Worm (Caenorhabditis elegans): Measurements from ENCODE around the gene tag-153.

The tag-153 gene

DNA sequence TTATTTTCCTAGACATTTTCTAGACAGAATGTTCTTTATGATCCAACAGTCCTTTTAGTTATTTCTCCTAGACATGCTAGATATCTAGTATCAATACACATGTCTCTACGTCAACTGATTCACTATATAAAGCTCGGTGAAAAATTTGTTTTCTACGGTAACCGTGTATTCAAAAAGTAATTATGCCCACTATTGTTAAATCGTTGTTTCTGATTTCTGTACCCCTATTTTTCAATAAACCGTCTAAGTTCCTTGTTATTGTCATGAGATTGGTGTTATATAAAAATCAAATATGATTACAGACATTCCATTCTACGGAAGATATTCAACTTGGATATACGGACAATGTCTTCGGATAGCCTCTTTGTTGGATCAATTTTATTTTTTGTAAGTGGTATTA is 30.1 kb downstream of the tag-153 start, which contains the start of gene srx-46:
Gene srx-46, plus strand, starts transcription at position 301 of the 400 bp plus-strand sequence.
- TF ChIP-seq zag-1 (tag; optimal IDR thresholded peaks at IDR 0.05) = no peak
- TF ChIP-seq unc-39 (tag; optimal IDR thresholded peaks at IDR 0.05) = no peak
- TF ChIP-seq R02D3.7 (tag; optimal IDR thresholded peaks at IDR 0.05) = no peak
- no peak for TF ChIP-seq gmeb-1 (tag; optimal IDR thresholded peaks at IDR 0.05)
- no peak for TF ChIP-seq elt-3 (tag; optimal IDR thresholded peaks at IDR 0.05)
- TF ChIP-seq fos-1 (tag; optimal IDR thresholded peaks at IDR 0.05) = no peak
- TF ChIP-seq unc-62 (GFP tag; optimal IDR thresholded peaks at IDR 0.05) = no peak
- no peak for TF ChIP-seq ztf-1 (GFP tag; conservative IDR thresholded peaks at IDR 0.05)
- TF ChIP-seq ceh-16 (tag; optimal IDR thresholded peaks at IDR 0.05) = no peak
- TF ChIP-seq ceh-82 (tag; optimal IDR thresholded peaks at IDR 0.05) = no peak
- no peak for TF ChIP-seq peb-1 (tag; optimal IDR thresholded peaks at IDR 0.05)
- no peak for TF ChIP-seq sem-4 (tag; optimal IDR thresholded peaks at IDR 0.05)
- no peak for TF ChIP-seq dmd-4 (tag; optimal IDR thresholded peaks at IDR 0.05)
- TF ChIP-seq mdl-1 (tag; optimal IDR thresholded peaks at IDR 0.05) = no peak
- TF ChIP-seq ama-1 (optimal IDR thresholded peaks at IDR 0.05) = no peak
- TF ChIP-seq C34F6.9 (tag; optimal IDR thresholded peaks at IDR 0.05) = no peak
- TF ChIP-seq nhr-237 (tag; optimal IDR thresholded peaks at IDR 0.05) = no peak
- no peak for TF ChIP-seq snpc-4 (tag; optimal IDR thresholded peaks at IDR 0.05)
- TF ChIP-seq sma-9 (GFP tag; optimal IDR thresholded peaks at IDR 0.05) = no peak
- no peak for TF ChIP-seq sma-9 (tag; optimal IDR thresholded peaks at IDR 0.05)

ce11 chrV:9355371-9355770 is 32.5 kb downstream of the tag-153 start, which contains the start of gene ttr-40:
TSS of gene ttr-40 (minus strand) at chrV:9355471.
- TF ChIP-seq sma-9 (GFP tag; optimal IDR thresholded peaks at IDR 0.05) (no peak), sma-9 (tag; optimal IDR thresholded peaks at IDR 0.05) (no peak), unc-55 (GFP tag; optimal IDR thresholded peaks at IDR 0.05) (no peak), C34F6.9 (tag; optimal IDR thresholded peaks at IDR 0.05) (no peak)

DNA sequence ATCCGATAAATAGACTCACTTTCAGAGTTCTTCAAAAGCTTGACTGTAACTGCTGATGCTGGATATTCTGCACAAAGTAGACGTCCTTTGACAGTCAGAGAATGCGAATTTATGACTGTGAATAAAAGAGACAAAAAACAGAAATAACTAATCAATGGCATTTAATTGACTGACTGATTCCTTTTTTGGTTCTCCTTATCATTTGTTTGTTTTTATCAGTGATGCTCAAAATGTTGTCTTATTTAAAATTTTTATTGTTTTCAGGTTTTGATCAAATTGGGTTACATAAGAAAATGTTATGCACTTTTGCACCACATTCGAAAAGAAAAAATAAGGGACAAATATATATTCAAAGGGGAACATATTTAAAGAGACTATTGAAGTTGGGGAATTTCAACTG is 33.5 kb downstream of the tag-153 start, which contains the start of gene ttr-49:
Gene ttr-49, minus strand, starts transcription at position 171 of the 400 bp plus-strand sequence.
- no peak for TF ChIP-seq skn-1 (tag; optimal IDR thresholded peaks at IDR 0.05)
- TF ChIP-seq fos-1 (tag; optimal IDR thresholded peaks at IDR 0.05) = peak; percentile 59

- no peak for TF ChIP-seq gmeb-1 (tag; optimal IDR thresholded peaks at IDR 0.05)
- TF ChIP-seq R02D3.7 (tag; optimal IDR thresholded peaks at IDR 0.05) = no peak
- no peak for TF ChIP-seq nhr-21 (tag; optimal IDR thresholded peaks at IDR 0.05)
These were observed 36.8 kb downstream of the tag-153 start, which contains the start of gene gpa-3 for ce11 chrV:9359674-9360073. TSS of gene gpa-3 (minus strand) at chrV:9359774.

DNA sequence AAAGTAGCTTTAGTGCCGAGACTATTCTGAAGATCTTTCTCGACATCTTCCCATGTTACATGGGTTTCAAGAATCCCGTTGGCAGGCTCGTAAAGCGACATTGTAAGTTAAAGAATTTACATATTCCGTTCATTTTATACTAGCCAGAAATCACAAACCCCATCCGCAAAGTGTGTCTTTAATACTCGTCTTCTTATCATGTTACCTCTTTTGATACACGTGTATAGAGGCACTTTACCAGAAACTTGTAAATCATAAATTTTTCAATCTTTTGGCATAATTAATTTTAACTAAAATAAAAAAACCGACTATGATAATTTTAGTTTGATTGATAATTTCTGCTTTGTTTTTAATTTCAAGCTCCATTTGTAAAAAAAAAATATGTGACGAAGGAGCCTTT is 48.1 kb downstream of the tag-153 start, which contains the start of gene E02C12.6:
Gene E02C12.6, minus strand, starts transcription at position 101 of the 400 bp plus-strand sequence.
- TF ChIP-seq unc-39 (tag; optimal IDR thresholded peaks at IDR 0.05) (no peak), unc-55 (GFP tag; optimal IDR thresholded peaks at IDR 0.05) (no peak), ama-1 (optimal IDR thresholded peaks at IDR 0.05) (no peak), egl-27 (tag; optimal IDR thresholded peaks at IDR 0.05) (no peak), nhr-23 (tag; optimal IDR thresholded peaks at IDR 0.05) (no peak), zag-1 (tag; optimal IDR thresholded peaks at IDR 0.05) (no peak), mbf-1 (tag; optimal IDR thresholded peaks at IDR 0.05) (no peak), sma-9 (GFP tag; optimal IDR thresholded peaks at IDR 0.05) (no peak), sma-9 (tag; optimal IDR thresholded peaks at IDR 0.05) (no peak), unc-62 (GFP tag; optimal IDR thresholded peaks at IDR 0.05) (no peak), blmp-1 (tag; optimal IDR thresholded peaks at IDR 0.05; ENCODE audit: insufficient read depth) (no peak), skn-1 (tag; optimal IDR thresholded peaks at IDR 0.05) (no peak), nhr-237 (tag; optimal IDR thresholded peaks at IDR 0.05) (no peak)

DNA sequence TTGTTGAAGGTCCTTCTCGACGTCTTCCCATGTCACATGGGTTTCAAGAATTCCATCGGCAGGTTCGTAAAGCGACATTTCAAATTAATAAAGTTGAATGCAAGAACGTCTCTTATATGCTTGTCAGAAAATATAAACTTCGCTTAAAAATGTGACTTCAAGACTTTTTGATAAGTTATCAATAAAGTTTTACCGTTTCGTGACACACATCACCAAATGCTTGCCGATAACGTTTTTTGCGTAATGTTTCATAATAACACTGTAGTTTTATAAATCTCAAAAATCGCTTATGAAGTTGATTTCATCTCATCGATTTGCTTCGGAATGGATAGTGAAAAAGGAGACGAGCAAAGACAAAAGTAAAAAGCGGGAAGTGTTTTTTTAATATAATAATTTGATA is 50.6 kb downstream of the tag-153 start, which contains the start of gene E02C12.8:
Gene E02C12.8, minus strand, starts transcription at position 141 of the 400 bp plus-strand sequence.
- TF ChIP-seq ceh-16 (tag; optimal IDR thresholded peaks at IDR 0.05) = no peak
- peak; percentile 16 for TF ChIP-seq sma-9 (GFP tag; optimal IDR thresholded peaks at IDR 0.05)
- TF ChIP-seq sma-9 (tag; optimal IDR thresholded peaks at IDR 0.05) = no peak
- TF ChIP-seq crh-2 (tag; optimal IDR thresholded peaks at IDR 0.05) = peak; percentile 24
- peak; percentile 24 for TF ChIP-seq nhr-129 (tag; optimal IDR thresholded peaks at IDR 0.05)
- peak; percentile 93 for TF ChIP-seq fos-1 (tag; optimal IDR thresholded peaks at IDR 0.05)
- no peak for TF ChIP-seq unc-39 (tag; optimal IDR thresholded peaks at IDR 0.05)

DNA sequence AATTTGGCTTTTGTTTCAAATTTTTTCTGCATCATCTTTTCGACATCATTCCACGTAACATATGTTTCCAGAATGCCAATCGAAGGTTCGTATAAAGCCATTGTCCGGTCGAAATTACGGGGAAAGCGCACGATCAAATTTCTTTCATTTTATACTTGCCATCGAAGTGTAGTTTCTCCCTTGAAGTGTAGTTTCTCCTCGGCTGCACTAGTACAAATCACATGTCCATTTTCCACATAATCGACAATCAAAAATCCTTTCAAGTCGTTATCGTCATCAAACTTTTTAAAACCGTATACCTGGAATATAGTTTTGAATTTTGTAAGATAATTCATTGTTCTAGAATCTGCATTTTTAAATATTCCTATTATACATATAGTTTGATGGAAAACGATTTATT is 52.5 kb downstream of the tag-153 start, which contains the start of gene E02C12.9:
Gene E02C12.9, minus strand, starts transcription at position 101 of the 400 bp plus-strand sequence.
- TF ChIP-seq F13H6.1 (tag; optimal IDR thresholded peaks at IDR 0.05) = no peak
- no peak for TF ChIP-seq nhr-237 (tag; optimal IDR thresholded peaks at IDR 0.05)
- TF ChIP-seq peb-1 (tag; optimal IDR thresholded peaks at IDR 0.05) = no peak
- no peak for TF ChIP-seq nhr-21 (tag; optimal IDR thresholded peaks at IDR 0.05)
- no peak for TF ChIP-seq ZK546.5 (tag; optimal IDR thresholded peaks at IDR 0.05)
- no peak for TF ChIP-seq lsy-2 (tag; optimal IDR thresholded peaks at IDR 0.05)
- TF ChIP-seq ztf-1 (GFP tag; conservative IDR thresholded peaks at IDR 0.05) = no peak
- no peak for TF ChIP-seq zag-1 (tag; optimal IDR thresholded peaks at IDR 0.05)
- TF ChIP-seq crh-2 (tag; optimal IDR thresholded peaks at IDR 0.05) = no peak
- TF ChIP-seq unc-39 (tag; optimal IDR thresholded peaks at IDR 0.05) = no peak
- TF ChIP-seq elt-3 (tag; optimal IDR thresholded peaks at IDR 0.05) = no peak
- no peak for TF ChIP-seq blmp-1 (tag; optimal IDR thresholded peaks at IDR 0.05; ENCODE audit: insufficient read depth)
- no peak for TF ChIP-seq ceh-82 (tag; optimal IDR thresholded peaks at IDR 0.05)
- TF ChIP-seq nhr-23 (tag; optimal IDR thresholded peaks at IDR 0.05) = no peak
- no peak for TF ChIP-seq lin-13 (GFP tag; optimal IDR thresholded peaks at IDR 0.05)
- TF ChIP-seq nhr-11 (tag; optimal IDR thresholded peaks at IDR 0.05) = no peak
- TF ChIP-seq aly-2 (tag; optimal IDR thresholded peaks at IDR 0.05) = no peak
- TF ChIP-seq snpc-4 (tag; optimal IDR thresholded peaks at IDR 0.05) = no peak

Data from whole organism, L2 larva.